Fruit fly (Drosophila melanogaster): ENCODE results near the gene CG5946.

The CG5946 gene

dm6 chr3L:11831199-11831598 lies 9.1 kb upstream of the CG5946 start:
- TF ChIP-seq usp (GFP tag; optimal IDR thresholded peaks at IDR 0.05), result no peak
- TF ChIP-seq pan (optimal IDR thresholded peaks at IDR 0.05), result no peak
- TF ChIP-seq Dll (optimal IDR thresholded peaks at IDR 0.05), result no peak
- no peak for TF ChIP-seq CG8478 (optimal IDR thresholded peaks at IDR 0.05)
- no peak for TF ChIP-seq EcR (GFP tag; optimal IDR thresholded peaks at IDR 0.05)
- TF ChIP-seq psq (optimal IDR thresholded peaks at IDR 0.05), result no peak

- TF ChIP-seq CG8478 (optimal IDR thresholded peaks at IDR 0.05) (no peak), psq (optimal IDR thresholded peaks at IDR 0.05) (no peak), EcR (GFP tag; optimal IDR thresholded peaks at IDR 0.05) (no peak), pan (optimal IDR thresholded peaks at IDR 0.05) (no peak), Dll (optimal IDR thresholded peaks at IDR 0.05) (no peak), usp (GFP tag; optimal IDR thresholded peaks at IDR 0.05) (no peak)
Observed at dm6 chr3L:11828730-11829129, 6.7 kb upstream of the CG5946 start, which contains the start of gene CG7264. TSS of gene CG7264 (plus strand) at chr3L:11829030.

- TF ChIP-seq EcR (GFP tag; optimal IDR thresholded peaks at IDR 0.05) (no peak), usp (GFP tag; optimal IDR thresholded peaks at IDR 0.05) (no peak), pan (optimal IDR thresholded peaks at IDR 0.05) (no peak), psq (optimal IDR thresholded peaks at IDR 0.05) (no peak), CG8478 (optimal IDR thresholded peaks at IDR 0.05) (no peak), Dll (optimal IDR thresholded peaks at IDR 0.05) (no peak)
Observed at dm6 chr3L:11825560-11826153, 3.6 kb upstream of the CG5946 start, which contains the start of gene CG32095. TSS of gene CG32095 (minus strand) at chr3L:11825732.

dm6 chr3L:11822446-11823334 lies 615 bp upstream of the CG5946 start, which contains the start of gene RpL10Ab:
TSS of gene RpL10Ab (plus strand) at chr3L:11822851.
- TF ChIP-seq Dll (optimal IDR thresholded peaks at IDR 0.05) (no peak), EcR (GFP tag; optimal IDR thresholded peaks at IDR 0.05) (no peak), psq (optimal IDR thresholded peaks at IDR 0.05) (no peak), CG8478 (optimal IDR thresholded peaks at IDR 0.05) (no peak), pan (optimal IDR thresholded peaks at IDR 0.05) (no peak), usp (GFP tag; optimal IDR thresholded peaks at IDR 0.05) (no peak)

- peak; percentile 41 for TF ChIP-seq Dll (optimal IDR thresholded peaks at IDR 0.05)
- TF ChIP-seq CG8478 (optimal IDR thresholded peaks at IDR 0.05), result no peak
Observed at dm6 chr3L:11819639-11820456, 2.2 kb downstream of the CG5946 start.

- TF ChIP-seq psq (optimal IDR thresholded peaks at IDR 0.05) (no peak), EcR (GFP tag; optimal IDR thresholded peaks at IDR 0.05) (no peak), Dll (optimal IDR thresholded peaks at IDR 0.05) (no peak), pan (optimal IDR thresholded peaks at IDR 0.05) (no peak), usp (GFP tag; optimal IDR thresholded peaks at IDR 0.05) (no peak), CG8478 (optimal IDR thresholded peaks at IDR 0.05) (no peak)
Observed at dm6 chr3L:11816641-11817040, 5.4 kb downstream of the CG5946 start.

- no peak for TF ChIP-seq CG8478 (optimal IDR thresholded peaks at IDR 0.05)
- no peak for TF ChIP-seq pan (optimal IDR thresholded peaks at IDR 0.05)
- TF ChIP-seq EcR (GFP tag; optimal IDR thresholded peaks at IDR 0.05), result no peak
- TF ChIP-seq usp (GFP tag; optimal IDR thresholded peaks at IDR 0.05), result no peak
- TF ChIP-seq psq (optimal IDR thresholded peaks at IDR 0.05), result no peak
- no peak for TF ChIP-seq Dll (optimal IDR thresholded peaks at IDR 0.05)
Observed at dm6 chr3L:11815220-11815797, 6.8 kb downstream of the CG5946 start, which contains the start of gene CG14130. TSS of gene CG14130 (plus strand) at chr3L:11815444.

- TF ChIP-seq CG8478 (optimal IDR thresholded peaks at IDR 0.05), result no peak
- no peak for TF ChIP-seq usp (GFP tag; optimal IDR thresholded peaks at IDR 0.05)
- no peak for TF ChIP-seq EcR (GFP tag; optimal IDR thresholded peaks at IDR 0.05)
- no peak for TF ChIP-seq pan (optimal IDR thresholded peaks at IDR 0.05)
- TF ChIP-seq Dll (optimal IDR thresholded peaks at IDR 0.05), result no peak
- no peak for TF ChIP-seq psq (optimal IDR thresholded peaks at IDR 0.05)
Observed at dm6 chr3L:11814655-11815054, 7.4 kb downstream of the CG5946 start, which contains the start of gene Cubn2. TSS of gene Cubn2 (minus strand) at chr3L:11814755.

dm6 chr3L:11801622-11802021 lies 20.5 kb downstream of the CG5946 start:
- TF ChIP-seq Dll (optimal IDR thresholded peaks at IDR 0.05), result no peak
- no peak for TF ChIP-seq pan (optimal IDR thresholded peaks at IDR 0.05)
- TF ChIP-seq usp (GFP tag; optimal IDR thresholded peaks at IDR 0.05), result no peak
- no peak for TF ChIP-seq EcR (GFP tag; optimal IDR thresholded peaks at IDR 0.05)
- TF ChIP-seq CG8478 (optimal IDR thresholded peaks at IDR 0.05), result no peak

- TF ChIP-seq psq (optimal IDR thresholded peaks at IDR 0.05), result no peak
- no peak for TF ChIP-seq usp (GFP tag; optimal IDR thresholded peaks at IDR 0.05)
- TF ChIP-seq CG8478 (optimal IDR thresholded peaks at IDR 0.05), result no peak
- no peak for TF ChIP-seq pan (optimal IDR thresholded peaks at IDR 0.05)
- no peak for TF ChIP-seq Dll (optimal IDR thresholded peaks at IDR 0.05)
- no peak for TF ChIP-seq EcR (GFP tag; optimal IDR thresholded peaks at IDR 0.05)
Observed at dm6 chr3L:11800761-11801160, 21.3 kb downstream of the CG5946 start, which contains the start of gene Gcat. TSS of gene Gcat (minus strand) at chr3L:11800861.

dm6 chr3L:11795440-11795983 lies 26.6 kb downstream of the CG5946 start, which contains the start of gene Klp68D:
TSS of gene Klp68D (plus strand) at chr3L:11795614.
- TF ChIP-seq psq (optimal IDR thresholded peaks at IDR 0.05) (no peak), Dll (optimal IDR thresholded peaks at IDR 0.05) (no peak), pan (optimal IDR thresholded peaks at IDR 0.05) (no peak), usp (GFP tag; optimal IDR thresholded peaks at IDR 0.05) (no peak), EcR (GFP tag; optimal IDR thresholded peaks at IDR 0.05) (no peak), CG8478 (optimal IDR thresholded peaks at IDR 0.05) (no peak)
